Worm (Caenorhabditis elegans): ENCODE results near the gene C15B12.2.

DNA sequence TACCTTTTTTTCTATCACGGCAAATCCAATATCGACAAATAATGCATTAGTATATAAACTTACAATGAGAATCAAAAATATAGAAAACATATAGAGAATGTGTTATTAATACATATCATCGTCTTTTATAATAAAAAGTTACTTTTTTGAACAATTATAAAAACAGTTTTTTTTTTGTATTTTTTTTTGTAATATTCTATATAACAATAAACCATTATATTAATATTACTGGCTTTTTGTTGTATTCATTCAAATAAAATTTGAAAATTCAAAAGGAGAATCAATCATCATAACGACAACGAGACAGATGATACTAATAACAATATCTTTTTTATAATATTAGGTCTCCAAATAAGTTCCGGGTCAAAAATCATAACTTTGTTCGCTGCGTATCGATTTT is 25.7 kb upstream of the C15B12.2 start, which contains the start of gene K10C2.8:
- TF ChIP-seq fkh-10 (GFP tag; optimal IDR thresholded peaks at IDR 0.05) (no peak), nhr-237 (tag; optimal IDR thresholded peaks at IDR 0.05) (no peak)

Data from whole organism, L1 larva.